Worm (Caenorhabditis elegans) whole organism, mixed stage, embryonic: Measurements from ENCODE around the gene Y69H2.1.

Source experiments
- blmp-1 ChIP-seq: fragments of 150-350 bp; optimal IDR thresholded peaks from 2 replicates; lab custom pipeline; 2014; ENCODE audit warnings: missing biosample characterization, missing genetic modification characterization
- ceh-83 ChIP-seq: fragments of 200-800 bp; sonication (Bioruptor generic); optimal IDR thresholded peaks from 2 replicates; lab custom pipeline; 2018; ENCODE audit warnings: mild to moderate bottlenecking, missing genetic modification characterization, missing compliant biosample characterization
- elt-1 ChIP-seq: sonication (generic microtip); optimal IDR thresholded peaks from 2 replicates; lab custom pipeline; 2017; ENCODE audit warnings: missing genetic modification characterization, mild to moderate bottlenecking, missing compliant biosample characterization, antibody characterized with exemption, moderate library complexity, borderline replicate concordance; ENCODE audit not compliant: insufficient read depth
- hlh-1 ChIP-seq: fragments of 150-350 bp; optimal IDR thresholded peaks from 2 replicates; lab custom pipeline; 2014; ENCODE audit warnings: missing biosample characterization, missing genetic modification reagents, missing genetic modification characterization
- mab-5 ChIP-seq: fragments of 150-350 bp; optimal IDR thresholded peaks from 2 replicates; lab custom pipeline; 2014; ENCODE audit warnings: missing biosample characterization, missing genetic modification characterization
- mep-1 ChIP-seq: fragments of 150-350 bp; optimal IDR thresholded peaks from 2 replicates; lab custom pipeline; 2017; ENCODE audit warnings: missing biosample characterization, missing genetic modification reagents, missing genetic modification characterization, inconsistent platforms
- snpc-4 ChIP-seq: fragments of 150-350 bp; optimal IDR thresholded peaks from 2 replicates; lab custom pipeline; 2014; ENCODE audit warnings: missing biosample characterization, missing genetic modification characterization
- sptf-1 ChIP-seq: sonication (generic microtip); optimal IDR thresholded peaks from 2 replicates; lab custom pipeline; 2017; ENCODE audit warnings: mild to moderate bottlenecking, missing genetic modification characterization, moderate library complexity, missing compliant biosample characterization

DNA sequence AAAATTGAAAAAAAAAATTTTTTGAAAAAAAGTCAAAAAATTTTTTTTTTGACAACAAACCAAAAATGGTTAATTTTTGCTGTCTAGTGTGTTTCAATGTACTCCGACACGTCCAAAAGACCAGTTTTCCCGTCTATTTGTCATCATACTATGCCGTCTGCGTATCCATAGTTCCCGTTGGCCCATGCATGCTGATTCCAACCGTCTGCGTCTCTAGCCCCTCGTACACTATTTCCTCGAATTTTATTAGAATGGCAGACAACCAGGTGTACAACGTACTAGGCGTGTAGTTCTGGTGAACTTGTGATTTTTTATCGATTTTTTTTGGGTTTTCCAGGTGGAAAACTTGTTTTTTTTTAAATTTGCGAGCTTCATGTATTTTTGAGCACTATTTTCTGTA, 7.9 kb downstream of the Y69H2.1 start:
- TF ChIP-seq mab-5 (tag; lab: Kevin White, UChicago), result no peak
- no peak for TF ChIP-seq snpc-4 (tag; lab: Kevin White, UChicago)
- no peak for TF ChIP-seq hlh-1
- TF ChIP-seq elt-1 (tag; lab: Kevin White, UChicago), result no peak
- TF ChIP-seq sptf-1 (tag; lab: Kevin White, UChicago), result no peak
- no peak for TF ChIP-seq blmp-1
- no peak for TF ChIP-seq ceh-83 (GFP tag; lab: Kevin White, UChicago)
- TF ChIP-seq mep-1 (tag; lab: Kevin White, UChicago), result peak; percentile 36
